Worm (Caenorhabditis elegans): ENCODE data around the gene irg-7.
A peak's percentile ranks its signal among the peaks of the same experiment; 100 is the strongest.

Gene irg-7

ce11 chrX:3202350-3202749 is 41.1 kb downstream of the irg-7 start:
- TF ChIP-seq F44E2.7 (GFP tag; IDR thresholded peaks at IDR 0.05) (no peak), ztf-7 (tag; optimal IDR thresholded peaks at IDR 0.05) (no peak), ceh-44 (GFP tag; IDR thresholded peaks at IDR 0.05) (no peak), tra-1 (GFP tag; IDR thresholded peaks at IDR 0.05) (no peak), cey-2 (tag; optimal IDR thresholded peaks at IDR 0.05; ENCODE audit: borderline replicate concordance, insufficient read depth) (no peak), dmd-6 (GFP tag; IDR thresholded peaks at IDR 0.05) (no peak), hlh-30 (tag; optimal IDR thresholded peaks at IDR 0.05; ENCODE audit: insufficient read depth) (no peak), dmd-9 (GFP tag; IDR thresholded peaks at IDR 0.05) (no peak), nhr-42 (GFP tag; IDR thresholded peaks at IDR 0.05) (no peak), snpc-1.2 (GFP tag; IDR thresholded peaks at IDR 0.05) (no peak), madf-9 (GFP tag; conservative IDR thresholded peaks at IDR 0.05) (no peak), mxl-3 (GFP tag; optimal IDR thresholded peaks at IDR 0.05) (no peak), zfp-3 (GFP tag; conservative IDR thresholded peaks at IDR 0.05) (no peak), ceh-82 (tag; optimal IDR thresholded peaks at IDR 0.05) (no peak), mxl-2 (GFP tag; conservative IDR thresholded peaks at IDR 0.05) (no peak), egl-43 (GFP tag; IDR thresholded peaks at IDR 0.05) (no peak), ZK546.5 (tag; optimal IDR thresholded peaks at IDR 0.05) (no peak)

DNA sequence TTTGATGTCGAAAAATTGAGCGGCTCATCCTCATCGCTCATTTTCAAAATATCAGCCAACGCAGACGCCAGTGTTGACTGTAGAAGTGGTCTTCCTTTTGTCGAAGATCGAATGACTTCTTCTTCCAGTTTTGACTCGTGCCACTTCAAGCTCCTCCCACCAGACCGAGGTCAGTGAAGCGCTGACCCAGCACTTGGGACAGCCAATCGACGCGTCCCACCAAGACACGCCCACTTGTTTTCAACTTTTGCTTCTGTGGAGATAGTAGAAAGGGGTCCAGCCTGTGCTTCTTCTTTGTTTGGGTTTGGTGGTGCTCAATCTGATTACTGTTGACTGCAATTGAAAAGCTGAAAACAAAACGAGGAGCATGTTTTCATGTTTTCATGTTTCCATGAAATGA is 44.2 kb downstream of the irg-7 start, which contains the start of gene fax-1:
Gene fax-1, minus strand, starts transcription at position 101 of the 400 bp plus-strand sequence.
- TF ChIP-seq F44E2.7 (GFP tag; IDR thresholded peaks at IDR 0.05) = no peak
- no peak for TF ChIP-seq mep-1 (tag; optimal IDR thresholded peaks at IDR 0.05)
- TF ChIP-seq tag-97 (GFP tag; IDR thresholded peaks at IDR 0.05) = no peak
- no peak for TF ChIP-seq nhr-102 (tag; optimal IDR thresholded peaks at IDR 0.05)
- TF ChIP-seq spr-3 (GFP tag; optimal IDR thresholded peaks at IDR 0.05) = no peak
- TF ChIP-seq pqm-1 (tag; optimal IDR thresholded peaks at IDR 0.05) = no peak
- TF ChIP-seq duxl-1 (tag; optimal IDR thresholded peaks at IDR 0.05; ENCODE audit: poor library complexity) = no peak
- TF ChIP-seq ceh-28 (tag; optimal IDR thresholded peaks at IDR 0.05) = no peak
- TF ChIP-seq F49E8.2 (tag; optimal IDR thresholded peaks at IDR 0.05; ENCODE audit: borderline replicate concordance) = no peak
- TF ChIP-seq nhr-237 (tag; optimal IDR thresholded peaks at IDR 0.05) = no peak
- no peak for TF ChIP-seq lim-7 (GFP tag; IDR thresholded peaks at IDR 0.05)
- no peak for TF ChIP-seq Y48G9A.11 (GFP tag; IDR thresholded peaks at IDR 0.05)
- no peak for TF ChIP-seq aha-1 (tag)
- no peak for TF ChIP-seq zip-11 (GFP tag; IDR thresholded peaks at IDR 0.05)
- TF ChIP-seq mdl-1 (tag; optimal IDR thresholded peaks at IDR 0.05) = no peak
- no peak for TF ChIP-seq lin-13 (GFP tag; optimal IDR thresholded peaks at IDR 0.05)
- TF ChIP-seq daf-16 (GFP tag; optimal IDR thresholded peaks at IDR 0.05) = no peak
- no peak for TF ChIP-seq daf-16 (tag; optimal IDR thresholded peaks at IDR 0.05)
- no peak for TF ChIP-seq lin-1 (GFP tag; IDR thresholded peaks at IDR 0.05)
- no peak for TF ChIP-seq ces-1 (GFP tag; optimal IDR thresholded peaks at IDR 0.05)

- TF ChIP-seq sdz-12 (GFP tag; optimal IDR thresholded peaks at IDR 0.05) (no peak), aha-1 (tag) (peak; percentile 69), nhr-237 (tag; optimal IDR thresholded peaks at IDR 0.05) (no peak), Y105C5A.15 (GFP tag; IDR thresholded peaks at IDR 0.05) (no peak), daf-12 (tag; optimal IDR thresholded peaks at IDR 0.05) (no peak)
Measured at ce11 chrX:3197319-3197718, 46.1 kb downstream of the irg-7 start.
